Worm (Caenorhabditis elegans) whole organism, L4 larva: Measurements from ENCODE around the gene R08F11.7.
A peak's percentile ranks its signal among the peaks of the same experiment; 100 is the strongest.

Experiments used
- F37D6.2 ChIP-seq: sonication (generic microtip); optimal IDR thresholded peaks from 2 replicates; lab custom pipeline; 2016; ENCODE audit warnings: mild to moderate bottlenecking, missing genetic modification characterization, missing compliant biosample characterization
- F49E8.2 ChIP-seq: sonication (generic microtip); optimal IDR thresholded peaks from 2 replicates; lab custom pipeline; 2016; ENCODE audit warnings: missing compliant biosample characterization, mild to moderate bottlenecking, missing genetic modification characterization, borderline replicate concordance
- Y48G9A.11 ChIP-seq: fragments of 200-800 bp; sonication (Bioruptor generic); IDR thresholded peaks from 2 replicates; pipeline ENCODE4 v1.3.6; 2022; ENCODE audit warnings: missing genetic modification reagents, missing genetic modification characterization, missing compliant biosample characterization
- Y75B8A.6 ChIP-seq: fragments of 200-800 bp; sonication (Bioruptor generic); IDR thresholded peaks from 2 replicates; pipeline ENCODE4 v1.3.6; 2022; ENCODE audit warnings: missing genetic modification reagents, missing genetic modification characterization, missing compliant biosample characterization
- aha-1 ChIP-seq: fragments of 150-350 bp; peaks from one replicate; lab custom pipeline; 2014; ENCODE audit warnings: missing biosample characterization, missing genetic modification characterization
- ama-1 ChIP-seq: fragments of 150-350 bp; optimal IDR thresholded peaks from 2 replicates; lab custom pipeline; 2014; ENCODE audit warnings: inconsistent platforms, mixed read lengths
- arid-1 ChIP-seq: fragments of 200-800 bp; sonication (Bioruptor generic); conservative IDR thresholded peaks from 2 replicates; pipeline ENCODE4 v1.3.6; 2022; ENCODE audit warnings: missing genetic modification reagents, missing genetic modification characterization, missing compliant biosample characterization
- attf-4 ChIP-seq: sonication (generic microtip); optimal IDR thresholded peaks from 3 replicates; lab custom pipeline; 2017; ENCODE audit warnings: missing biosample characterization, missing genetic modification characterization
- ceh-20 ChIP-seq: fragments of 200-800 bp; sonication (Bioruptor generic); IDR thresholded peaks from 2 replicates; pipeline ENCODE4 v1.3.6; 2022; ENCODE audit warnings: missing genetic modification reagents, missing genetic modification characterization, missing compliant biosample characterization
- ceh-32 ChIP-seq: sonication (generic microtip); optimal IDR thresholded peaks from 2 replicates; lab custom pipeline; 2016; ENCODE audit warnings: mild to moderate bottlenecking, missing genetic modification characterization, missing compliant biosample characterization; ENCODE audit not compliant: poor library complexity
- cey-2 ChIP-seq: sonication (generic microtip); optimal IDR thresholded peaks from 3 replicates; lab custom pipeline; 2017; ENCODE audit warnings: missing genetic modification characterization, mild to moderate bottlenecking, missing compliant biosample characterization, antibody characterized with exemption, borderline replicate concordance; ENCODE audit not compliant: insufficient read depth
- ctbp-1 ChIP-seq: fragments of 200-800 bp; sonication (Bioruptor generic); IDR thresholded peaks from 2 replicates; pipeline ENCODE4 v1.3.6; 2022; ENCODE audit warnings: missing genetic modification reagents, missing genetic modification characterization, missing compliant biosample characterization
- daf-16 ChIP-seq, 3 experiments: sonication (generic microtip); optimal IDR thresholded peaks; 2 replicates each; lab custom pipeline; 2016 to 2017; ENCODE audit warnings: missing genetic modification characterization in 3 of 3, missing genetic modification reagents in 3 of 3, mild to moderate bottlenecking in 2 of 3, missing compliant biosample characterization in 2 of 3, missing biosample characterization in 1 of 3, moderate library complexity in 1 of 3
- daf-19 ChIP-seq: fragments of 200-800 bp; sonication (Bioruptor generic); conservative IDR thresholded peaks from 2 replicates; pipeline ENCODE4 v1.3.6; 2022; ENCODE audit warnings: missing genetic modification characterization, missing compliant biosample characterization
- dmd-6 ChIP-seq: fragments of 200-800 bp; sonication (Bioruptor generic); IDR thresholded peaks from 2 replicates; pipeline ENCODE4 v1.3.6; 2022; ENCODE audit warnings: missing genetic modification reagents, missing genetic modification characterization, missing compliant biosample characterization
- dpl-1 ChIP-seq: fragments of 150-350 bp; optimal IDR thresholded peaks from 2 replicates; lab custom pipeline; 2014; ENCODE audit warnings: missing biosample characterization, missing genetic modification reagents, missing genetic modification characterization
- egl-43 ChIP-seq: fragments of 200-800 bp; sonication (Bioruptor generic); IDR thresholded peaks from 2 replicates; pipeline ENCODE4 v1.3.6; 2022; ENCODE audit warnings: missing genetic modification reagents, missing genetic modification characterization, missing compliant biosample characterization
- fkh-10 ChIP-seq: fragments of 150-350 bp; optimal IDR thresholded peaks from 2 replicates; lab custom pipeline; 2014; ENCODE audit warnings: missing biosample characterization, missing genetic modification reagents, missing genetic modification characterization
- fos-1 ChIP-seq: fragments of 150-350 bp; optimal IDR thresholded peaks from 2 replicates; lab custom pipeline; 2014; ENCODE audit warnings: missing biosample characterization, missing genetic modification characterization
- hif-1 ChIP-seq, 2 experiments: sonication (generic microtip); optimal IDR thresholded peaks; 2 replicates each; lab custom pipeline; 2016 to 2017; ENCODE audit warnings: missing compliant biosample characterization in 2 of 2, missing genetic modification characterization in 2 of 2, missing genetic modification reagents in 2 of 2, missing genotype in 2 of 2, mild to moderate bottlenecking in 1 of 2
- hlh-11 ChIP-seq: fragments of 200-800 bp; sonication (Bioruptor generic); optimal IDR thresholded peaks from 2 replicates; lab custom pipeline; 2018; ENCODE audit warnings: mild to moderate bottlenecking, missing genetic modification characterization, missing compliant biosample characterization
- jun-1 ChIP-seq: fragments of 150-350 bp; optimal IDR thresholded peaks from 2 replicates; lab custom pipeline; 2014; ENCODE audit warnings: missing biosample characterization, missing genetic modification reagents, missing genetic modification characterization
- lim-7 ChIP-seq: fragments of 200-800 bp; sonication (Bioruptor generic); IDR thresholded peaks from 2 replicates; pipeline ENCODE4 v1.3.6; 2022; ENCODE audit warnings: missing genetic modification characterization, missing compliant biosample characterization
- lin-1 ChIP-seq: fragments of 200-800 bp; sonication (Bioruptor generic); IDR thresholded peaks from 2 replicates; pipeline ENCODE4 v1.3.6; 2022; ENCODE audit warnings: missing genetic modification reagents, missing genetic modification characterization, missing compliant biosample characterization
- lin-13 ChIP-seq: fragments of 150-350 bp; optimal IDR thresholded peaks from 2 replicates; lab custom pipeline; 2014; ENCODE audit warnings: missing biosample characterization, missing genetic modification reagents, missing genetic modification characterization
- madf-5 ChIP-seq, 2 experiments: fragments of 200-800 bp; sonication (Bioruptor generic); IDR thresholded peaks; 2 replicates each; pipeline ENCODE4 v1.3.6; 2022; ENCODE audit warnings: missing compliant biosample characterization in 2 of 2, missing genetic modification characterization in 2 of 2
- mdl-1 ChIP-seq, 2 experiments: fragments of 150-350 bp in 1 of 2; sonication (generic microtip) in 1 of 2; optimal IDR thresholded peaks; 2 replicates each; lab custom pipeline; 2014 to 2017; ENCODE audit warnings: missing biosample characterization in 2 of 2, missing genetic modification characterization in 2 of 2
- mes-2 ChIP-seq: sonication (generic microtip); optimal IDR thresholded peaks from 2 replicates; lab custom pipeline; 2016; ENCODE audit warnings: missing genotype, mild to moderate bottlenecking, missing genetic modification characterization, missing compliant biosample characterization; ENCODE audit not compliant: poor library complexity, severe bottlenecking
- mxl-2 ChIP-seq: fragments of 200-800 bp; sonication (Bioruptor generic); conservative IDR thresholded peaks from 2 replicates; pipeline ENCODE4 v1.3.6; 2022; ENCODE audit warnings: missing genetic modification reagents, missing genetic modification characterization, missing compliant biosample characterization
- nhr-102 ChIP-seq: sonication (generic microtip); optimal IDR thresholded peaks from 2 replicates; lab custom pipeline; 2016; ENCODE audit warnings: mild to moderate bottlenecking, missing genetic modification characterization, moderate library complexity, missing compliant biosample characterization
- nhr-237 ChIP-seq: sonication (generic microtip); optimal IDR thresholded peaks from 2 replicates; lab custom pipeline; 2017; ENCODE audit warnings: missing biosample characterization, missing genetic modification characterization
- nhr-25 ChIP-seq: sonication (generic microtip); optimal IDR thresholded peaks from 2 replicates; lab custom pipeline; 2017; ENCODE audit warnings: missing genetic modification characterization, mild to moderate bottlenecking, missing compliant biosample characterization, antibody characterized with exemption, moderate library complexity, borderline replicate concordance; ENCODE audit not compliant: insufficient read depth
- nhr-41 ChIP-seq: fragments of 200-800 bp; sonication (Bioruptor generic); IDR thresholded peaks from 2 replicates; pipeline ENCODE4 v1.3.6; 2022; ENCODE audit warnings: missing genetic modification reagents, missing genetic modification characterization, missing compliant biosample characterization
- pha-4 ChIP-seq, 2 experiments: fragments of 150-350 bp in 1 of 2; fragments of 200-800 bp in 1 of 2; sonication (Bioruptor generic) in 1 of 2; IDR thresholded peaks in 1 of 2; optimal IDR thresholded peaks in 1 of 2; 2 replicates each; pipeline versions ENCODE4 v1.3.6 to Lab custom; 2014 to 2022; ENCODE audit warnings: missing genetic modification characterization in 2 of 2, missing genetic modification reagents in 2 of 2, missing biosample characterization in 1 of 2, missing compliant biosample characterization in 1 of 2
- php-3 ChIP-seq: fragments of 200-800 bp; sonication (Bioruptor generic); IDR thresholded peaks from 2 replicates; pipeline ENCODE4 v1.3.6; 2022; ENCODE audit warnings: missing genetic modification reagents, missing genetic modification characterization, missing compliant biosample characterization
- pqm-1 ChIP-seq: sonication (generic microtip); optimal IDR thresholded peaks from 2 replicates; lab custom pipeline; 2017; ENCODE audit warnings: missing biosample characterization, missing genetic modification characterization
- rbr-2 ChIP-seq: sonication (generic microtip); optimal IDR thresholded peaks from 2 replicates; lab custom pipeline; 2016; ENCODE audit warnings: missing genotype, missing genetic modification characterization, missing compliant biosample characterization
- saeg-2 ChIP-seq: fragments of 200-800 bp; sonication (Bioruptor generic); IDR thresholded peaks from 2 replicates; pipeline ENCODE4 v1.3.6; 2022; ENCODE audit warnings: missing genetic modification reagents, missing genetic modification characterization, missing compliant biosample characterization
- set-16 ChIP-seq: fragments of 200-800 bp; sonication (Bioruptor generic); IDR thresholded peaks from 2 replicates; pipeline ENCODE4 v1.3.6; 2022; ENCODE audit warnings: missing genetic modification reagents, missing genetic modification characterization, missing compliant biosample characterization
- snpc-1.2 ChIP-seq: fragments of 200-800 bp; sonication (Bioruptor generic); IDR thresholded peaks from 2 replicates; pipeline ENCODE4 v1.3.6; 2022; ENCODE audit warnings: missing genetic modification reagents, missing genetic modification characterization, missing compliant biosample characterization
- snpc-4 ChIP-seq: fragments of 150-350 bp; optimal IDR thresholded peaks from 2 replicates; lab custom pipeline; 2014; ENCODE audit warnings: missing biosample characterization, missing genetic modification characterization
- tra-1 ChIP-seq: fragments of 200-800 bp; sonication (Bioruptor generic); IDR thresholded peaks from 2 replicates; pipeline ENCODE4 v1.3.6; 2022; ENCODE audit warnings: missing genetic modification reagents, missing genetic modification characterization, missing compliant biosample characterization
- unc-62 ChIP-seq, 3 experiments: fragments of 150-350 bp in 1 of 3; sonication (generic microtip); optimal IDR thresholded peaks in 2 of 3; peaks in 1 of 3; 1 replicate in 1 of 3; 2 replicates in 2 of 3; lab custom pipeline; 2014 to 2017; ENCODE audit warnings: missing biosample characterization in 3 of 3, missing genetic modification characterization in 3 of 3, missing genetic modification reagents in 3 of 3, missing genotype in 1 of 3
- zag-1 ChIP-seq: fragments of 150-350 bp; optimal IDR thresholded peaks from 2 replicates; lab custom pipeline; 2014; ENCODE audit warnings: missing biosample characterization, missing genetic modification characterization
- zfp-3 ChIP-seq: fragments of 200-800 bp; sonication (Bioruptor generic); conservative IDR thresholded peaks from 2 replicates; pipeline ENCODE4 v1.3.6; 2022; ENCODE audit warnings: missing genetic modification reagents, missing genetic modification characterization, missing compliant biosample characterization

The R08F11.7 gene

ce11 chrV:3801787-3802417 lies 12.0 kb downstream of the R08F11.7 start:
- TF ChIP-seq aha-1 (tag; lab: Kevin White, UChicago) (peak; percentile 66), fkh-10 (no peak), unc-62 (GFP tag; optimal IDR thresholded peaks at IDR 0.05 in 1 of 2; lab: Kevin White, UChicago) (peak in 1 of 2 experiments; percentile 92), unc-62 (tag; optimal IDR thresholded peaks at IDR 0.05; lab: Kevin White, UChicago) (no peak), hlh-11 (no peak), mxl-2 (no peak), Y48G9A.11 (no peak), dpl-1 (GFP tag; lab: Kevin White, UChicago) (no peak), ceh-32 (tag; lab: Kevin White, UChicago) (no peak), egl-43 (GFP tag; lab: Robert Waterston, UW) (no peak)

ce11 chrV:3803343-3803742 lies 13.5 kb downstream of the R08F11.7 start, which contains the start of gene cyp-33C8:
cyp-33C8 (minus strand) TSS chrV:3803542.
- TF ChIP-seq jun-1 (tag; lab: Kevin White, UChicago) (no peak), ctbp-1 (no peak), lin-1 (GFP tag; lab: Robert Waterston, UW) (no peak), rbr-2 (tag; lab: Kevin White, UChicago) (no peak), nhr-41 (GFP tag; lab: Robert Waterston, UW) (no peak), tra-1 (GFP tag; lab: Robert Waterston, UW) (no peak), snpc-4 (tag; lab: Kevin White, UChicago) (no peak), set-16 (GFP tag; lab: Robert Waterston, UW) (no peak), nhr-25 (tag; lab: Kevin White, UChicago) (no peak), mdl-1 (tag; optimal IDR thresholded peaks at IDR 0.05; lab: Kevin White, UChicago) (no peak), zag-1 (tag; lab: Kevin White, UChicago) (no peak), pha-4 (GFP tag; IDR thresholded peaks at IDR 0.05; lab: Robert Waterston, UW) (no peak), pha-4 (tag; optimal IDR thresholded peaks at IDR 0.05; lab: Kevin White, UChicago) (peak; percentile 6), dmd-6 (GFP tag; lab: Robert Waterston, UW) (peak; percentile 49), php-3 (GFP tag; lab: Robert Waterston, UW) (no peak), pqm-1 (peak; percentile 8), ama-1 (no peak), hlh-11 (peak; percentile 31), hif-1 (tag; optimal IDR thresholded peaks at IDR 0.05; lab: Kevin White, UChicago) (peak in 1 of 2 experiments; percentile 46), saeg-2 (GFP tag; lab: Robert Waterston, UW) (no peak), fos-1 (tag; lab: Kevin White, UChicago) (no peak), lin-13 (GFP tag; lab: Kevin White, UChicago) (no peak), daf-16 (GFP tag; optimal IDR thresholded peaks at IDR 0.05; lab: Kevin White, UChicago) (no peak), daf-16 (tag; optimal IDR thresholded peaks at IDR 0.05; lab: Kevin White, UChicago) (peak; percentile 70), ceh-20 (GFP tag; lab: Robert Waterston, UW) (no peak), mes-2 (peak; percentile 23), nhr-102 (tag; lab: Kevin White, UChicago) (peak; percentile 31), arid-1 (no peak), attf-4 (no peak), lim-7 (GFP tag; lab: Robert Waterston, UW) (no peak), cey-2 (tag; lab: Kevin White, UChicago) (no peak), nhr-237 (tag; lab: Kevin White, UChicago) (no peak), fkh-10 (no peak), dpl-1 (GFP tag; lab: Kevin White, UChicago) (peak; percentile 16), madf-5 (GFP tag; IDR thresholded peaks at IDR 0.05; lab: Robert Waterston, UW) (no peak), mxl-2 (no peak), Y75B8A.6 (no peak), F37D6.2 (tag; lab: Kevin White, UChicago) (no peak), zfp-3 (GFP tag; lab: Robert Waterston, UW) (no peak), daf-19 (GFP tag; lab: Robert Waterston, UW) (no peak), snpc-1.2 (no peak), F49E8.2 (tag; lab: Kevin White, UChicago) (no peak), unc-62 (GFP tag; optimal IDR thresholded peaks at IDR 0.05 in 1 of 2; lab: Kevin White, UChicago) (no peak), unc-62 (tag; optimal IDR thresholded peaks at IDR 0.05; lab: Kevin White, UChicago) (no peak)
